Fruit fly (Drosophila melanogaster) whole organism, prepupa: Measurements from ENCODE around the gene Pburs.

Experiments
- CG31627 ChIP-seq: fragments of 200-800 bp; sonication (Bioruptor generic); optimal IDR thresholded peaks from 3 replicates; lab custom pipeline; 2016; ENCODE audit warnings: missing biosample characterization, missing genetic modification characterization
- Ets96B ChIP-seq: fragments of 200-800 bp; optimal IDR thresholded peaks from 2 replicates; lab custom pipeline; 2019; ENCODE audit warnings: missing biosample characterization, mild to moderate bottlenecking, missing genetic modification characterization, moderate library complexity
- Hr38 ChIP-seq: sonication (Bioruptor generic); optimal IDR thresholded peaks from 2 replicates; lab custom pipeline; 2016; ENCODE audit warnings: missing biosample characterization, missing genetic modification characterization
- dac ChIP-seq: fragments of 200-800 bp; sonication (Bioruptor generic); optimal IDR thresholded peaks from 2 replicates; lab custom pipeline; 2017; ENCODE audit warnings: missing biosample characterization, mild to moderate bottlenecking, missing genetic modification characterization

- no peak for TF ChIP-seq Ets96B (tag; lab: Kevin White, UChicago)
- TF ChIP-seq Hr38 (GFP tag; lab: Kevin White, UChicago): no peak
- no peak for TF ChIP-seq dac (GFP tag; lab: Kevin White, UChicago)
- no peak for TF ChIP-seq CG31627 (GFP tag; lab: Kevin White, UChicago)
Observed at dm6 chr2L:14398562-14398961, 18.6 kb downstream of the Pburs start.
